Fruit fly (Drosophila melanogaster) whole organism, embryonic: ENCODE results near the gene CG7714.

Experiments
- BEAF-32 ChIP-seq: fragments of 200-800 bp; sonication (Bioruptor generic); optimal IDR thresholded peaks from 3 replicates; lab custom pipeline; 2017; ENCODE audit warnings: missing biosample characterization, missing genetic modification characterization, mild to moderate bottlenecking, moderate library complexity, missing genetic modification reagents
- CG10565 ChIP-seq: fragments of 200-800 bp; sonication (Bioruptor generic); optimal IDR thresholded peaks from 3 replicates; lab custom pipeline; 2016; ENCODE audit warnings: missing biosample characterization, mild to moderate bottlenecking, missing genetic modification characterization
- CG11398 ChIP-seq: fragments of 200-800 bp; sonication (Bioruptor generic); optimal IDR thresholded peaks from 2 replicates; lab custom pipeline; 2016; ENCODE audit warnings: missing biosample characterization, missing genetic modification characterization
- CG13123 ChIP-seq: fragments of 200-800 bp; sonication (Bioruptor generic); optimal IDR thresholded peaks from 2 replicates; lab custom pipeline; 2016; ENCODE audit warnings: missing biosample characterization, missing genetic modification characterization
- CG14710 ChIP-seq: fragments of 200-800 bp; sonication (Bioruptor generic); optimal IDR thresholded peaks from 3 replicates; lab custom pipeline; 2019; ENCODE audit warnings: missing biosample characterization, mild to moderate bottlenecking, missing genetic modification characterization, moderate library complexity
- CG16813 ChIP-seq: fragments of 200-800 bp; sonication (Bioruptor generic); IDR thresholded peaks from 3 replicates; pipeline ENCODE4 v1.3.6; 2022; ENCODE audit warnings: missing biosample characterization, missing genetic modification characterization; ENCODE audit not compliant: partially characterized antibody
- CG16863 ChIP-seq: fragments of 200-800 bp; sonication (Bioruptor generic); optimal IDR thresholded peaks from 3 replicates; lab custom pipeline; 2016; ENCODE audit warnings: missing biosample characterization, missing genetic modification characterization
- CG17186 ChIP-seq: fragments of 200-800 bp; sonication (Bioruptor generic); optimal IDR thresholded peaks from 3 replicates; lab custom pipeline; 2017; ENCODE audit warnings: missing biosample characterization, missing genetic modification reagents, missing genetic modification characterization
- CG18619 ChIP-seq: fragments of 200-800 bp; sonication (Bioruptor generic); optimal IDR thresholded peaks from 3 replicates; lab custom pipeline; 2017; ENCODE audit warnings: missing biosample characterization, mild to moderate bottlenecking, missing genetic modification characterization
- CG2875 ChIP-seq: fragments of 200-800 bp; sonication (Bioruptor generic); optimal IDR thresholded peaks from 2 replicates; lab custom pipeline; 2017; ENCODE audit warnings: missing biosample characterization, mild to moderate bottlenecking, missing genetic modification characterization, missing genetic modification reagents
- CG32767 ChIP-seq: fragments of 200-800 bp; sonication (Bioruptor generic); IDR thresholded peaks from 2 replicates; pipeline ENCODE4 v1.3.6; 2022; ENCODE audit warnings: missing biosample characterization, missing genetic modification characterization
- CG3281 ChIP-seq: fragments of 200-800 bp; sonication (Bioruptor generic); optimal IDR thresholded peaks from 3 replicates; lab custom pipeline; 2017; ENCODE audit warnings: missing biosample characterization, mild to moderate bottlenecking, missing genetic modification characterization
- CG33213 ChIP-seq: fragments of 200-800 bp; sonication (Bioruptor generic); optimal IDR thresholded peaks from 3 replicates; lab custom pipeline; 2016; ENCODE audit warnings: missing biosample characterization, missing genetic modification characterization
- CG5180 ChIP-seq: fragments of 200-800 bp; sonication (Bioruptor generic); optimal IDR thresholded peaks from 3 replicates; lab custom pipeline; 2017; ENCODE audit warnings: missing biosample characterization, missing genetic modification characterization, mild to moderate bottlenecking, moderate library complexity, missing genetic modification reagents
- CG6683 ChIP-seq: fragments of 200-800 bp; sonication (Bioruptor generic); optimal IDR thresholded peaks from 2 replicates; lab custom pipeline; 2017; ENCODE audit warnings: missing biosample characterization, mild to moderate bottlenecking, missing genetic modification characterization, missing genetic modification reagents
- CG7987 ChIP-seq: fragments of 200-800 bp; sonication (Bioruptor generic); optimal IDR thresholded peaks from 2 replicates; lab custom pipeline; 2018; ENCODE audit warnings: missing biosample characterization, mild to moderate bottlenecking, missing genetic modification characterization, moderate library complexity
- Camta ChIP-seq: fragments of 200-800 bp; sonication (Bioruptor generic); optimal IDR thresholded peaks from 2 replicates; lab custom pipeline; 2016; ENCODE audit warnings: missing biosample characterization, missing genetic modification characterization
- Chrac-16 ChIP-seq: fragments of 200-800 bp; sonication (Bioruptor generic); optimal IDR thresholded peaks from 3 replicates; lab custom pipeline; 2016; ENCODE audit warnings: missing biosample characterization, missing genetic modification characterization
- CoRest ChIP-seq: fragments of 200-800 bp; sonication (Bioruptor generic); optimal IDR thresholded peaks from 3 replicates; lab custom pipeline; 2018; ENCODE audit warnings: missing biosample characterization, mild to moderate bottlenecking, missing genetic modification characterization, moderate library complexity
- Dref ChIP-seq: fragments of 200-800 bp; sonication (Bioruptor generic); IDR thresholded peaks from 2 replicates; pipeline ENCODE4 v1.3.6; 2022; ENCODE audit warnings: missing biosample characterization, missing genetic modification characterization
- Fer3 ChIP-seq: fragments of 200-800 bp; sonication (Bioruptor generic); optimal IDR thresholded peaks from 2 replicates; lab custom pipeline; 2018; ENCODE audit warnings: missing biosample characterization, mild to moderate bottlenecking, missing genetic modification characterization, moderate library complexity
- Gsc ChIP-seq: fragments of 200-800 bp; sonication (Bioruptor generic); IDR thresholded peaks from 2 replicates; pipeline ENCODE4 v1.3.6; 2022; ENCODE audit warnings: missing biosample characterization, missing genetic modification characterization
- Hr39 ChIP-seq: fragments of >200 bp; optimal IDR thresholded peaks from 2 replicates; lab custom pipeline; 2017
- Hr51 ChIP-seq, 2 experiments: fragments of 200-800 bp; sonication (Bioruptor generic); optimal IDR thresholded peaks; 2 replicates in 1 of 2; 3 replicates in 1 of 2; lab custom pipeline; 2016 to 2018; ENCODE audit warnings: missing biosample characterization in 2 of 2, missing genetic modification characterization in 2 of 2, mild to moderate bottlenecking in 1 of 2, moderate library complexity in 1 of 2
- Mrtf ChIP-seq: fragments of 200-800 bp; sonication (Bioruptor generic); IDR thresholded peaks from 3 replicates; pipeline ENCODE4 v1.3.6; 2022; ENCODE audit warnings: missing biosample characterization, missing genetic modification characterization
- Myb ChIP-seq: fragments of 200-800 bp; sonication (Bioruptor generic); optimal IDR thresholded peaks from 2 replicates; lab custom pipeline; 2016; ENCODE audit warnings: missing biosample characterization, missing genetic modification characterization
- NfI ChIP-seq: fragments of 200-800 bp; sonication (Bioruptor generic); optimal IDR thresholded peaks from 3 replicates; lab custom pipeline; 2018; ENCODE audit warnings: missing biosample characterization, mild to moderate bottlenecking, missing genetic modification characterization, moderate library complexity
- Oli ChIP-seq: fragments of 200-800 bp; sonication (Bioruptor generic); optimal IDR thresholded peaks from 2 replicates; lab custom pipeline; 2018; ENCODE audit warnings: missing biosample characterization, mild to moderate bottlenecking, missing genetic modification characterization, moderate library complexity
- TFAM ChIP-seq: fragments of 200-800 bp; sonication (Bioruptor generic); optimal IDR thresholded peaks from 2 replicates; lab custom pipeline; 2017; ENCODE audit warnings: missing biosample characterization, missing genetic modification characterization, inconsistent platforms
- YL-1 ChIP-seq: fragments of 200-800 bp; sonication (Bioruptor generic); optimal IDR thresholded peaks from 3 replicates; lab custom pipeline; 2017; ENCODE audit warnings: missing biosample characterization, mild to moderate bottlenecking, missing genetic modification characterization
- amos ChIP-seq: fragments of 200-800 bp; sonication (Bioruptor generic); IDR thresholded peaks from 2 replicates; pipeline ENCODE4 v1.3.6; 2022; ENCODE audit warnings: missing biosample characterization, missing genetic modification characterization; ENCODE audit not compliant: partially characterized antibody
- bigmax ChIP-seq: fragments of 200-800 bp; sonication (Bioruptor generic); optimal IDR thresholded peaks from 2 replicates; lab custom pipeline; 2018; ENCODE audit warnings: missing biosample characterization, mild to moderate bottlenecking, missing genetic modification characterization
- btn ChIP-seq: fragments of 200-800 bp; sonication (Bioruptor generic); optimal IDR thresholded peaks from 2 replicates; lab custom pipeline; 2016; ENCODE audit warnings: missing biosample characterization, missing genetic modification characterization
- dati ChIP-seq: fragments of 200-800 bp; sonication (Bioruptor generic); IDR thresholded peaks from 2 replicates; pipeline ENCODE4 v1.3.6; 2022; ENCODE audit warnings: missing biosample characterization, missing genetic modification characterization
- dm ChIP-seq: fragments of 200-800 bp; sonication (Bioruptor generic); optimal IDR thresholded peaks from 3 replicates; lab custom pipeline; 2016; ENCODE audit warnings: missing biosample characterization, missing genetic modification characterization
- dmrt11E ChIP-seq: fragments of 200-800 bp; sonication (Bioruptor generic); optimal IDR thresholded peaks from 3 replicates; lab custom pipeline; 2018; ENCODE audit warnings: missing biosample characterization, mild to moderate bottlenecking, missing genetic modification characterization, moderate library complexity
- dpn ChIP-seq, 2 experiments: fragments of 200-800 bp; sonication (Bioruptor generic); optimal IDR thresholded peaks; 3 replicates each; lab custom pipeline; 2016; ENCODE audit warnings: missing biosample characterization in 2 of 2, missing genetic modification characterization in 2 of 2
- gcm2 ChIP-seq: fragments of 200-800 bp; sonication (Bioruptor generic); optimal IDR thresholded peaks from 2 replicates; lab custom pipeline; 2016; ENCODE audit warnings: missing biosample characterization, missing genetic modification characterization
- insv ChIP-seq, 2 experiments: fragments of 200-800 bp; sonication (Bioruptor generic); optimal IDR thresholded peaks; 3 replicates each; lab custom pipeline; 2016 to 2018; ENCODE audit warnings: missing biosample characterization in 2 of 2, missing genetic modification characterization in 2 of 2
- jumu ChIP-seq: fragments of 200-800 bp; sonication (Bioruptor generic); optimal IDR thresholded peaks from 3 replicates; lab custom pipeline; 2016; ENCODE audit warnings: missing biosample characterization, missing genetic modification characterization
- luna ChIP-seq: fragments of 200-800 bp; sonication (Bioruptor generic); optimal IDR thresholded peaks from 2 replicates; lab custom pipeline; 2016; ENCODE audit warnings: missing biosample characterization, missing genetic modification characterization
- maf-S ChIP-seq: fragments of 200-800 bp; sonication (Bioruptor generic); optimal IDR thresholded peaks from 2 replicates; lab custom pipeline; 2016; ENCODE audit warnings: missing biosample characterization, missing genetic modification characterization
- ranshi ChIP-seq: fragments of 200-800 bp; sonication (Bioruptor generic); IDR thresholded peaks from 2 replicates; pipeline ENCODE4 v1.3.6; 2022; ENCODE audit warnings: missing biosample characterization, missing genetic modification characterization
- ro ChIP-seq: fragments of 200-800 bp; sonication (Bioruptor generic); IDR thresholded peaks from 2 replicates; pipeline ENCODE4 v1.3.6; 2022; ENCODE audit warnings: missing biosample characterization, missing genetic modification characterization
- sim ChIP-seq: fragments of 200-800 bp; sonication (Bioruptor generic); IDR thresholded peaks from 2 replicates; pipeline ENCODE4 v1.3.6; 2022; ENCODE audit warnings: missing biosample characterization, missing genetic modification characterization
- slbo ChIP-seq: fragments of 200-800 bp; sonication (Bioruptor generic); IDR thresholded peaks from 2 replicates; pipeline ENCODE4 v1.3.6; 2022; ENCODE audit warnings: missing biosample characterization, missing genetic modification characterization
- unpg ChIP-seq: fragments of 200-800 bp; sonication (Bioruptor generic); optimal IDR thresholded peaks from 3 replicates; lab custom pipeline; 2018; ENCODE audit warnings: missing biosample characterization, mild to moderate bottlenecking, missing genetic modification characterization, moderate library complexity
- vnd ChIP-seq: fragments of 200-800 bp; sonication (Bioruptor generic); IDR thresholded peaks from 3 replicates; pipeline ENCODE4 v1.3.6; 2022; ENCODE audit warnings: missing biosample characterization, missing genetic modification characterization; ENCODE audit not compliant: partially characterized antibody
- vvl ChIP-seq: fragments of 200-800 bp; sonication (Bioruptor generic); IDR thresholded peaks from 2 replicates; pipeline ENCODE4 v1.3.6; 2022; ENCODE audit warnings: missing biosample characterization, missing genetic modification characterization

Gene CG7714

dm6 chr3R:18758548-18759257 is 32.5 kb upstream of the CG7714 start, which contains the start of gene Epg5 (continued):
- TF ChIP-seq Myb (peak; percentile 73), vnd (GFP tag; lab: Robert Waterston, UW) (peak; percentile 99), CG6683 (GFP tag; lab: Kevin White, UChicago) (no peak), CG2875 (GFP tag; lab: Kevin White, UChicago) (no peak), sim (GFP tag; lab: Robert Waterston, UW) (no peak), CG14710 (tag; lab: Kevin White, UChicago) (no peak), Hr39 (lab: Kevin White, UChicago) (no peak), CG5180 (GFP tag; lab: Kevin White, UChicago) (no peak), Hr51 (GFP tag; optimal IDR thresholded peaks at IDR 0.05; lab: Kevin White, UChicago) (peak in 1 of 2 experiments; percentile 79), BEAF-32 (GFP tag; lab: Kevin White, UChicago) (peak; percentile 98), bigmax (GFP tag; lab: Kevin White, UChicago) (no peak), CG17186 (GFP tag; lab: Kevin White, UChicago) (peak; percentile 4), CG32767 (peak; percentile 43; the same call in 1 of the 2 replicates), CG10565 (GFP tag; lab: Kevin White, UChicago) (no peak), TFAM (GFP tag; lab: Kevin White, UChicago) (no peak), ro (no peak), YL-1 (GFP tag; lab: Kevin White, UChicago) (peak; percentile 78), Fer3 (tag; lab: Kevin White, UChicago) (no peak), dati (GFP tag; lab: Robert Waterston, UW) (no peak), Dref (GFP tag; lab: Robert Waterston, UW) (peak; percentile 78), gcm2 (GFP tag; lab: Kevin White, UChicago) (peak; percentile 9), dmrt11E (tag; lab: Kevin White, UChicago) (peak; percentile 50), slbo (peak; percentile 90), Oli (no peak), CG11398 (GFP tag; lab: Kevin White, UChicago) (no peak), luna (GFP tag; lab: Kevin White, UChicago) (peak; percentile 53), unpg (GFP tag; lab: Kevin White, UChicago) (no peak), CoRest (peak; percentile 84), ranshi (GFP tag; lab: Robert Waterston, UW) (peak; percentile 68; the same call in 1 of the 2 replicates), Mrtf (peak; percentile 59; the same call in 2 of the 3 replicates), CG7987 (GFP tag; lab: Kevin White, UChicago) (peak; percentile 40), maf-S (peak; percentile 58), dm (GFP tag; lab: Kevin White, UChicago) (peak; percentile 45), insv (GFP tag; optimal IDR thresholded peaks at IDR 0.05; lab: Kevin White, UChicago) (no peak), CG18619 (GFP tag; lab: Kevin White, UChicago) (peak; percentile 54), Chrac-16 (GFP tag; lab: Kevin White, UChicago) (peak; percentile 63), vvl (GFP tag; lab: Robert Waterston, UW) (peak; percentile 53), jumu (GFP tag; lab: Kevin White, UChicago) (peak; percentile 61), CG13123 (no peak), Camta (peak; percentile 57), Gsc (GFP tag; lab: Robert Waterston, UW) (no peak), btn (peak; percentile 29), CG16863 (GFP tag; lab: Kevin White, UChicago) (peak; percentile 42), CG16813 (GFP tag; lab: Robert Waterston, UW) (peak; percentile 98), CG3281 (no peak), amos (peak; percentile 94), CG33213 (GFP tag; lab: Kevin White, UChicago) (peak; percentile 45), dpn (GFP tag; optimal IDR thresholded peaks at IDR 0.05; lab: Kevin White, UChicago) (peak; percentile 83 to 85), NfI (no peak)
